Fruit fly (Drosophila melanogaster): ENCODE measurements around the gene kto.

The kto gene

DNA sequence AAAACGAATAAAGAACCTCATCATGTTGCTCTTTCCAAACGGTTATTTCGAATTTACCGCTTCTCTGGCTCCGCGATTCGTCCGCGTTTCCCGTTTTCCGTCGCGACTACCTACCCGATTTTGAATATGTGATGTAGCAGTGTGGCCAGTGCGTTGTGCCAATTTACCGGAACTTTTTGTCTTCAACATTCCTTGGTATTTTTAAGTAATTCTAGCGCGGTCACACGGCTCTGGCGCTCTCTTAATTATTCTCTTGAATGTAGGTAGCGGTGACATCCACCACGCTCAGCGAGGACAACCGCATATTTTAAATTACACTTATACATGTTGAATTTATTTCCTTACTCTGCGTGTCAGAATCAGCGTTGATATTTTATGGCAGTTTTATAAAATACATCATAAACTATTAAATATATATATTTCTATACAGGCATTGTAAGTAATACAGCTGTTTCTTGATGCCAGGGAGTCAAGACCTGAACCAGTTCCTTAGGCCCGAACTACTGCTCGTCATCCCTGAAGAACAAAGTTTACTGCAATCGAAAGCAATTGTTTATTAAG is 42.9 kb upstream of the kto start, which contains the start of the genes CG42637, Gyc76C and SREBP (continued):
- TF ChIP-seq CG11085 (GFP tag; IDR thresholded peaks at IDR 0.05): no peak
- no peak for TF ChIP-seq CG9215 (GFP tag; IDR thresholded peaks at IDR 0.05)
- no peak for TF ChIP-seq Neu2 (GFP tag; optimal IDR thresholded peaks at IDR 0.05; ENCODE audit: borderline replicate concordance)
- peak; percentile 44 for TF ChIP-seq MBD-R2 (GFP tag; IDR thresholded peaks at IDR 0.05)
- no peak for TF ChIP-seq CG2678 (tag; optimal IDR thresholded peaks at IDR 0.05)
- TF ChIP-seq esg (GFP tag; conservative IDR thresholded peaks at IDR 0.05): no peak
- TF ChIP-seq klu (GFP tag; IDR thresholded peaks at IDR 0.05): no peak
- peak; percentile 31 for TF ChIP-seq mirr (GFP tag; optimal IDR thresholded peaks at IDR 0.05)
- TF ChIP-seq GATAe (GFP tag; conservative IDR thresholded peaks at IDR 0.05): no peak
- no peak for TF ChIP-seq CG13424 (tag; optimal IDR thresholded peaks at IDR 0.05)
- TF ChIP-seq gcm2 (GFP tag; optimal IDR thresholded peaks at IDR 0.05): no peak
- no peak for TF ChIP-seq CG17568 (GFP tag; optimal IDR thresholded peaks at IDR 0.05)
- TF ChIP-seq Dbx (GFP tag; IDR thresholded peaks at IDR 0.05): peak; percentile 29; the same call in 1 of the 3 replicates
- TF ChIP-seq Dp (GFP tag; optimal IDR thresholded peaks at IDR 0.05): peak; percentile 84
- TF ChIP-seq chinmo (GFP tag; IDR thresholded peaks at IDR 0.05; ENCODE audit: partially characterized antibody): peak; percentile 59; the same call in 2 of the 4 replicates
- no peak for TF ChIP-seq kni (GFP tag; optimal IDR thresholded peaks at IDR 0.05)
- no peak for TF ChIP-seq en (GFP tag; optimal IDR thresholded peaks at IDR 0.05)
- TF ChIP-seq onecut (GFP tag; IDR thresholded peaks at IDR 0.05): no peak
- no peak for TF ChIP-seq CG3726 (GFP tag; IDR thresholded peaks at IDR 0.05)
- TF ChIP-seq CG2116 (GFP tag; optimal IDR thresholded peaks at IDR 0.05): peak; percentile 69
- TF ChIP-seq sima (GFP tag; optimal IDR thresholded peaks at IDR 0.05): no peak
- no peak for TF ChIP-seq B-H1 (GFP tag; IDR thresholded peaks at IDR 0.05)
- peak; percentile 96 for TF ChIP-seq gfzf (GFP tag; optimal IDR thresholded peaks at IDR 0.05)
- peak; percentile 28 for TF ChIP-seq Hsf (GFP tag; optimal IDR thresholded peaks at IDR 0.05)
- TF ChIP-seq CG18619 (GFP tag; optimal IDR thresholded peaks at IDR 0.05): peak; percentile 2
- no peak for TF ChIP-seq Gsc (GFP tag; IDR thresholded peaks at IDR 0.05)
- TF ChIP-seq D19A (tag; optimal IDR thresholded peaks at IDR 0.05): no peak
- no peak for TF ChIP-seq CG14667 (GFP tag; IDR thresholded peaks at IDR 0.05)
- peak; percentile 95 for TF ChIP-seq stwl (tag; optimal IDR thresholded peaks at IDR 0.05)
- TF ChIP-seq Usf (GFP tag; optimal IDR thresholded peaks at IDR 0.05): no peak
- no peak for TF ChIP-seq tll (GFP tag; optimal IDR thresholded peaks at IDR 0.05)
- no peak for TF ChIP-seq eyg (GFP tag; optimal IDR thresholded peaks at IDR 0.05)
- TF ChIP-seq twi (tag; optimal IDR thresholded peaks at IDR 0.05): no peak
- TF ChIP-seq unpg (GFP tag; optimal IDR thresholded peaks at IDR 0.05): no peak
- TF ChIP-seq CTCF (GFP tag; optimal IDR thresholded peaks at IDR 0.05): peak; percentile 75
- TF ChIP-seq ind (GFP tag; optimal IDR thresholded peaks at IDR 0.05): no peak
- TF ChIP-seq CG11560 (tag; IDR thresholded peaks at IDR 0.05): no peak
- TF ChIP-seq Nf-YB (GFP tag; optimal IDR thresholded peaks at IDR 0.05): no peak
- peak; percentile 35 for TF ChIP-seq CG11504 (tag; optimal IDR thresholded peaks at IDR 0.05)
- peak; percentile 5 for TF ChIP-seq Ets65A (GFP tag)
- TF ChIP-seq Rx (GFP tag; IDR thresholded peaks at IDR 0.05): no peak
- no peak for TF ChIP-seq corto (GFP tag; optimal IDR thresholded peaks at IDR 0.05)
- no peak for TF ChIP-seq CG7839 (tag; optimal IDR thresholded peaks at IDR 0.05)
- TF ChIP-seq CG10267 (tag; optimal IDR thresholded peaks at IDR 0.05): peak; percentile 66
- peak; percentile 60 for TF ChIP-seq CG8924 (tag; optimal IDR thresholded peaks at IDR 0.05)
- TF ChIP-seq da (GFP tag; optimal IDR thresholded peaks at IDR 0.05): no peak
- no peak for TF ChIP-seq CG6683 (GFP tag; optimal IDR thresholded peaks at IDR 0.05)
- TF ChIP-seq aop (GFP tag; IDR thresholded peaks at IDR 0.05): no peak
- TF ChIP-seq exex (tag; optimal IDR thresholded peaks at IDR 0.05): no peak
- TF ChIP-seq C15 (GFP tag; IDR thresholded peaks at IDR 0.05): no peak
- TF ChIP-seq run (tag; optimal IDR thresholded peaks at IDR 0.05): no peak
- no peak for TF ChIP-seq CG7372 (GFP tag; IDR thresholded peaks at IDR 0.05)

All from whole organism, embryonic.